Worm (Caenorhabditis elegans): ENCODE measurements around the gene R10E4.1.
A peak's percentile ranks its signal among the peaks of the same experiment; 100 is the strongest.

DNA sequence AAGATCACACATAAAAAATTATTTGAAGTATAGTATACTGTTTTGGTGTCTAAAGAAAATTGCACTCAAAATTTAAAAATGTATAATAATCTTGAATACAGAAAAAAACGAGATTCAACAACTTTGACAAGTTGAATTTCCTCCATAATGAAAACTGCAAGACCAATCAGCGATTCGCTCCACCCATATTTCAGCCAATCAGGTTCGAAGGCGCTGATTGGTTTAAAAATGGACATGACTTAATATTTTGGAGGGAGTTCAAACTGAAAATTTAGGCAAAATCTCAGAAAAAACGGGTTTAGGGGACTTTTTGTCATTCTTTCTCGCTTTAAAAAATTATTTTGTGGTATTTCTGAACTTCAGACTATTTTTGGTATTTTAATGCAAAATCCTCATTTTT lies 6.2 kb downstream of the R10E4.1 start:
- no peak for TF ChIP-seq ceh-13 (GFP tag; optimal IDR thresholded peaks at IDR 0.05)
- TF ChIP-seq ama-1 (optimal IDR thresholded peaks at IDR 0.05), result peak; percentile 41
- TF ChIP-seq ceh-36 (tag; optimal IDR thresholded peaks at IDR 0.05), result no peak
- no peak for TF ChIP-seq pes-1 (GFP tag; IDR thresholded peaks at IDR 0.05)

Data from whole organism, early embryonic.